Worm (Caenorhabditis elegans) whole organism, late embryonic: ENCODE data around the gene F23D12.4.

Source experiments
- C08G9.2 ChIP-seq: sonication (generic microtip); optimal IDR thresholded peaks from 2 replicates; lab custom pipeline; 2016; ENCODE audit warnings: mild to moderate bottlenecking, missing genetic modification characterization, moderate library complexity, missing compliant biosample characterization
- C38D4.7 ChIP-seq: fragments of 200-800 bp; sonication (Bioruptor generic); optimal IDR thresholded peaks from 2 replicates; lab custom pipeline; 2018; ENCODE audit warnings: mild to moderate bottlenecking, missing genetic modification characterization, moderate library complexity, missing compliant biosample characterization
- F13H6.1 ChIP-seq: sonication (generic microtip); optimal IDR thresholded peaks from 2 replicates; lab custom pipeline; 2016; ENCODE audit warnings: missing genetic modification characterization, missing compliant biosample characterization
- K02D7.2 ChIP-seq: sonication (generic microtip); optimal IDR thresholded peaks from 2 replicates; lab custom pipeline; 2017; ENCODE audit warnings: mild to moderate bottlenecking, missing genetic modification characterization, missing compliant biosample characterization
- K09A11.1 ChIP-seq: sonication (generic microtip); optimal IDR thresholded peaks from 2 replicates; lab custom pipeline; 2017; ENCODE audit warnings: antibody characterized with exemption, mild to moderate bottlenecking, missing genetic modification characterization, missing compliant biosample characterization; ENCODE audit not compliant: insufficient read depth
- T23F11.4 ChIP-seq: fragments of 200-800 bp; sonication (Bioruptor generic); optimal IDR thresholded peaks from 2 replicates; lab custom pipeline; 2018; ENCODE audit warnings: mild to moderate bottlenecking, missing genetic modification characterization, missing compliant biosample characterization
- ceh-14 ChIP-seq: sonication (generic microtip); optimal IDR thresholded peaks from 2 replicates; lab custom pipeline; 2016; ENCODE audit warnings: missing genotype, missing genetic modification characterization, missing compliant biosample characterization
- ceh-18 ChIP-seq: sonication (generic microtip); optimal IDR thresholded peaks from 2 replicates; lab custom pipeline; 2016; ENCODE audit warnings: missing genetic modification characterization, missing compliant biosample characterization
- ceh-19 ChIP-seq: fragments of 200-800 bp; sonication (Bioruptor generic); optimal IDR thresholded peaks from 2 replicates; lab custom pipeline; 2018; ENCODE audit warnings: mild to moderate bottlenecking, missing genetic modification characterization, missing compliant biosample characterization
- ceh-22 ChIP-seq: sonication (generic microtip); optimal IDR thresholded peaks from 2 replicates; lab custom pipeline; 2017; ENCODE audit warnings: missing biosample characterization, missing genetic modification characterization
- ceh-24 ChIP-seq: sonication (generic microtip); optimal IDR thresholded peaks from 2 replicates; lab custom pipeline; 2016; ENCODE audit warnings: mild to moderate bottlenecking, missing genetic modification characterization, missing compliant biosample characterization
- ceh-30 ChIP-seq: fragments of 150-350 bp; optimal IDR thresholded peaks from 2 replicates; lab custom pipeline; 2014; ENCODE audit warnings: missing biosample characterization, missing genetic modification characterization
- ceh-34 ChIP-seq: sonication (generic microtip); optimal IDR thresholded peaks from 2 replicates; lab custom pipeline; 2016; ENCODE audit warnings: mild to moderate bottlenecking, missing genetic modification characterization, missing compliant biosample characterization
- ceh-48 ChIP-seq: sonication (generic microtip); optimal IDR thresholded peaks from 2 replicates; lab custom pipeline; 2016; ENCODE audit warnings: missing genetic modification characterization, inconsistent platforms, missing compliant biosample characterization
- ceh-6 ChIP-seq: fragments of 200-800 bp; sonication (Bioruptor generic); optimal IDR thresholded peaks from 2 replicates; lab custom pipeline; 2018; ENCODE audit warnings: mild to moderate bottlenecking, missing genetic modification characterization, missing compliant biosample characterization
- che-1 ChIP-seq: sonication (generic microtip); optimal IDR thresholded peaks from 2 replicates; lab custom pipeline; 2016; ENCODE audit warnings: mild to moderate bottlenecking, missing genetic modification characterization, missing compliant biosample characterization
- dve-1 ChIP-seq: sonication (generic microtip); optimal IDR thresholded peaks from 2 replicates; lab custom pipeline; 2017; ENCODE audit warnings: antibody characterized with exemption, mild to moderate bottlenecking, missing genetic modification characterization, missing compliant biosample characterization
- elt-2 ChIP-seq: sonication (generic microtip); optimal IDR thresholded peaks from 2 replicates; lab custom pipeline; 2016; ENCODE audit warnings: missing genetic modification reagents, missing genetic modification characterization, missing compliant biosample characterization
- elt-4 ChIP-seq: sonication (generic microtip); optimal IDR thresholded peaks from 2 replicates; lab custom pipeline; 2016; ENCODE audit warnings: missing genetic modification characterization, missing compliant biosample characterization
- ets-4 ChIP-seq: sonication (generic microtip); optimal IDR thresholded peaks from 2 replicates; lab custom pipeline; 2016; ENCODE audit warnings: missing genetic modification characterization, missing compliant biosample characterization
- eyg-1 ChIP-seq: sonication (generic microtip); optimal IDR thresholded peaks from 2 replicates; lab custom pipeline; 2016; ENCODE audit warnings: missing genotype, missing genetic modification characterization, missing compliant biosample characterization
- fax-1 ChIP-seq: sonication (generic microtip); optimal IDR thresholded peaks from 2 replicates; lab custom pipeline; 2016; ENCODE audit warnings: missing genotype, missing genetic modification characterization, missing compliant biosample characterization
- hlh-13 ChIP-seq: fragments of 200-800 bp; sonication (Bioruptor generic); optimal IDR thresholded peaks from 2 replicates; lab custom pipeline; 2018; ENCODE audit warnings: mild to moderate bottlenecking, missing genetic modification characterization, missing compliant biosample characterization
- hlh-15 ChIP-seq: sonication (generic microtip); optimal IDR thresholded peaks from 2 replicates; lab custom pipeline; 2016; ENCODE audit warnings: missing genetic modification characterization, missing compliant biosample characterization
- hlh-30 ChIP-seq: sonication (generic microtip); optimal IDR thresholded peaks from 2 replicates; lab custom pipeline; 2017; ENCODE audit warnings: antibody characterized with exemption, missing genetic modification characterization, missing compliant biosample characterization; ENCODE audit not compliant: insufficient read depth
- hlh-6 ChIP-seq: sonication (generic microtip); optimal IDR thresholded peaks from 2 replicates; lab custom pipeline; 2016; ENCODE audit warnings: missing genotype, missing genetic modification characterization, missing compliant biosample characterization
- hlh-8 ChIP-seq: sonication (generic microtip); optimal IDR thresholded peaks from 2 replicates; lab custom pipeline; 2016; ENCODE audit warnings: missing genotype, missing genetic modification characterization, missing compliant biosample characterization
- lim-6 ChIP-seq: sonication (generic microtip); optimal IDR thresholded peaks from 2 replicates; lab custom pipeline; 2016; ENCODE audit warnings: missing genetic modification characterization, missing compliant biosample characterization
- lin-11 ChIP-seq: fragments of 200-800 bp; sonication (Bioruptor generic); optimal IDR thresholded peaks from 2 replicates; lab custom pipeline; 2018; ENCODE audit warnings: mild to moderate bottlenecking, missing genetic modification characterization, missing compliant biosample characterization
- nfya-1 ChIP-seq: sonication (generic microtip); optimal IDR thresholded peaks from 2 replicates; lab custom pipeline; 2017; ENCODE audit warnings: missing genetic modification characterization, mild to moderate bottlenecking, missing compliant biosample characterization, antibody characterized with exemption, moderate library complexity
- nhr-11 ChIP-seq: fragments of 150-350 bp; optimal IDR thresholded peaks from 2 replicates; lab custom pipeline; 2014; ENCODE audit warnings: missing biosample characterization, missing genetic modification characterization
- nhr-232 ChIP-seq: sonication (generic microtip); optimal IDR thresholded peaks from 2 replicates; lab custom pipeline; 2016; ENCODE audit warnings: missing genetic modification characterization, missing compliant biosample characterization
- npax-4 ChIP-seq: sonication (generic microtip); optimal IDR thresholded peaks from 2 replicates; lab custom pipeline; 2016; ENCODE audit warnings: missing genetic modification characterization, missing compliant biosample characterization
- odd-2 ChIP-seq: sonication (generic microtip); optimal IDR thresholded peaks from 2 replicates; lab custom pipeline; 2017; ENCODE audit warnings: antibody characterized with exemption, mild to moderate bottlenecking, missing genetic modification characterization, missing compliant biosample characterization
- pag-3 ChIP-seq: sonication (generic microtip); optimal IDR thresholded peaks from 2 replicates; lab custom pipeline; 2016; ENCODE audit warnings: missing compliant biosample characterization, missing genetic modification characterization, borderline replicate concordance
- pha-2 ChIP-seq: sonication (generic microtip); optimal IDR thresholded peaks from 2 replicates; lab custom pipeline; 2017; ENCODE audit warnings: mild to moderate bottlenecking, missing genetic modification characterization, missing compliant biosample characterization
- pha-4 ChIP-seq: fragments of 150-350 bp; optimal IDR thresholded peaks from 2 replicates; lab custom pipeline; 2018; ENCODE audit warnings: missing biosample characterization, missing genetic modification reagents, missing genetic modification characterization
- pros-1 ChIP-seq: fragments of 150-350 bp; optimal IDR thresholded peaks from 2 replicates; lab custom pipeline; 2014; ENCODE audit warnings: missing biosample characterization, missing genetic modification reagents, missing genetic modification characterization
- ref-2 ChIP-seq: sonication (generic microtip); optimal IDR thresholded peaks from 2 replicates; lab custom pipeline; 2016; ENCODE audit warnings: missing genetic modification characterization, missing compliant biosample characterization
- sox-2 ChIP-seq: fragments of 200-800 bp; sonication (Bioruptor generic); IDR thresholded peaks from 2 replicates; pipeline ENCODE4 v1.3.6; 2022; ENCODE audit warnings: missing genetic modification reagents, missing genetic modification characterization, missing compliant biosample characterization
- sox-4 ChIP-seq: sonication (generic microtip); optimal IDR thresholded peaks from 2 replicates; lab custom pipeline; 2017; ENCODE audit warnings: mild to moderate bottlenecking, missing genetic modification characterization, inconsistent platforms, missing compliant biosample characterization
- syd-9 ChIP-seq: sonication (generic microtip); optimal IDR thresholded peaks from 2 replicates; lab custom pipeline; 2016; ENCODE audit warnings: mild to moderate bottlenecking, missing genetic modification characterization, moderate library complexity, missing compliant biosample characterization
- tbx-2 ChIP-seq: sonication (generic microtip); optimal IDR thresholded peaks from 2 replicates; lab custom pipeline; 2016; ENCODE audit warnings: missing genetic modification characterization, missing compliant biosample characterization
- tbx-7 ChIP-seq: sonication (generic microtip); optimal IDR thresholded peaks from 2 replicates; lab custom pipeline; 2016; ENCODE audit warnings: missing genotype, missing genetic modification characterization, missing compliant biosample characterization
- unc-3 ChIP-seq, 2 experiments: fragments of 200-800 bp in 1 of 2; sonication (Bioruptor generic) in 1 of 2; sonication (generic microtip) in 1 of 2; conservative IDR thresholded peaks in 1 of 2; optimal IDR thresholded peaks in 1 of 2; 2 replicates each; pipeline versions ENCODE4 v1.3.6 to Lab custom; 2016 to 2022; ENCODE audit warnings: missing compliant biosample characterization in 2 of 2, missing genetic modification characterization in 2 of 2, missing genetic modification reagents in 1 of 2
- unc-42 ChIP-seq: sonication (generic microtip); optimal IDR thresholded peaks from 2 replicates; lab custom pipeline; 2016; ENCODE audit warnings: missing genotype, missing genetic modification characterization, missing compliant biosample characterization
- unc-55 ChIP-seq: sonication (generic microtip); optimal IDR thresholded peaks from 2 replicates; lab custom pipeline; 2017; ENCODE audit warnings: missing biosample characterization, missing genetic modification reagents, missing genetic modification characterization
- zip-5 ChIP-seq: sonication (generic microtip); optimal IDR thresholded peaks from 2 replicates; lab custom pipeline; 2016; ENCODE audit warnings: missing genetic modification characterization, missing compliant biosample characterization
- ztf-16 ChIP-seq: sonication (generic microtip); optimal IDR thresholded peaks from 2 replicates; lab custom pipeline; 2017; ENCODE audit warnings: missing genetic modification characterization, missing compliant biosample characterization

The F23D12.4 gene

ce11 chrX:14478743-14479428 is 34.1 kb downstream of the F23D12.4 start, which contains the start of gene M163.11:
Gene M163.11 (plus strand): TSS chrX:14479378.
- TF ChIP-seq elt-2 (tag; lab: Kevin White, UChicago) (no peak), hlh-30 (tag; lab: Kevin White, UChicago) (no peak), ceh-24 (tag; lab: Kevin White, UChicago) (no peak), dve-1 (tag; lab: Kevin White, UChicago) (peak; percentile 45)

- TF ChIP-seq tbx-7, result no peak
- TF ChIP-seq unc-42 (tag; lab: Kevin White, UChicago), result peak; percentile 27
- no peak for TF ChIP-seq pha-4 (tag; lab: Kevin White, UChicago)
- TF ChIP-seq C08G9.2 (tag; lab: Kevin White, UChicago), result no peak
- TF ChIP-seq pha-2, result peak; percentile 17
- no peak for TF ChIP-seq pag-3 (tag; lab: Kevin White, UChicago)
- no peak for TF ChIP-seq ref-2 (tag; lab: Kevin White, UChicago)
- TF ChIP-seq lim-6 (tag; lab: Kevin White, UChicago), result no peak
- TF ChIP-seq ceh-48 (tag; lab: Kevin White, UChicago), result peak; percentile 18
- peak; percentile 35 for TF ChIP-seq C38D4.7 (GFP tag; lab: Kevin White, UChicago)
- TF ChIP-seq K02D7.2, result no peak
- TF ChIP-seq ceh-24 (tag; lab: Kevin White, UChicago), result no peak
- TF ChIP-seq T23F11.4 (GFP tag; lab: Kevin White, UChicago), result no peak
- peak; percentile 33 for TF ChIP-seq sox-4 (tag; lab: Kevin White, UChicago)
- TF ChIP-seq nfya-1, result peak; percentile 72
- TF ChIP-seq F13H6.1 (tag; lab: Kevin White, UChicago), result peak; percentile 8
- TF ChIP-seq hlh-6 (tag; lab: Kevin White, UChicago), result no peak
- peak; percentile 23 for TF ChIP-seq unc-55
- TF ChIP-seq ceh-6, result no peak
- TF ChIP-seq K09A11.1, result no peak
- no peak for TF ChIP-seq zip-5 (tag; lab: Kevin White, UChicago)
- TF ChIP-seq hlh-8 (tag; lab: Kevin White, UChicago), result no peak
- TF ChIP-seq dve-1 (tag; lab: Kevin White, UChicago), result no peak
- peak; percentile 77 for TF ChIP-seq ceh-34 (tag; lab: Kevin White, UChicago)
- no peak for TF ChIP-seq pros-1 (tag; lab: Kevin White, UChicago)
- TF ChIP-seq ceh-19 (GFP tag; lab: Kevin White, UChicago), result no peak
- no peak for TF ChIP-seq odd-2
- no peak for TF ChIP-seq ceh-30 (tag; lab: Kevin White, UChicago)
- no peak for TF ChIP-seq che-1 (tag; lab: Kevin White, UChicago)
- no peak for TF ChIP-seq hlh-13 (GFP tag; lab: Kevin White, UChicago)
- no peak for TF ChIP-seq nhr-232 (tag; lab: Kevin White, UChicago)
- TF ChIP-seq sox-2 (GFP tag; lab: Robert Waterston, UW), result no peak
- TF ChIP-seq ceh-14 (tag; lab: Kevin White, UChicago), result peak; percentile 11
- no peak for TF ChIP-seq nhr-11
- no peak for TF ChIP-seq fax-1 (tag; lab: Kevin White, UChicago)
- no peak for TF ChIP-seq ets-4 (tag; lab: Kevin White, UChicago)
- peak; percentile 72 for TF ChIP-seq tbx-2 (tag; lab: Kevin White, UChicago)
- no peak for TF ChIP-seq hlh-15 (tag; lab: Kevin White, UChicago)
- TF ChIP-seq npax-4 (tag; lab: Kevin White, UChicago), result no peak
- TF ChIP-seq syd-9 (tag; lab: Kevin White, UChicago), result peak; percentile 10
- TF ChIP-seq lin-11 (tag; lab: Kevin White, UChicago), result no peak
- TF ChIP-seq eyg-1 (tag; lab: Kevin White, UChicago), result no peak
- peak; percentile 20; the same call in 1 of the 2 replicates for TF ChIP-seq unc-3 (GFP tag; conservative IDR thresholded peaks at IDR 0.05; lab: Robert Waterston, UW)
- TF ChIP-seq unc-3 (tag; optimal IDR thresholded peaks at IDR 0.05; lab: Kevin White, UChicago), result no peak
- TF ChIP-seq ceh-18 (tag; lab: Kevin White, UChicago), result peak; percentile 61
- no peak for TF ChIP-seq ztf-16 (tag; lab: Kevin White, UChicago)
- no peak for TF ChIP-seq ceh-22 (tag; lab: Kevin White, UChicago)
- no peak for TF ChIP-seq elt-4 (tag; lab: Kevin White, UChicago)
Measured at ce11 chrX:14480248-14480647, 35.4 kb downstream of the F23D12.4 start, which contains the start of gene gfi-3. Gene gfi-3 (plus strand): TSS chrX:14480572.
